Worm (Caenorhabditis elegans): ENCODE results near the gene scl-2.

- TF ChIP-seq tab-1 (GFP tag; IDR thresholded peaks at IDR 0.05) (no peak), ztf-29 (GFP tag; IDR thresholded peaks at IDR 0.05) (no peak), ref-1 (GFP tag; conservative IDR thresholded peaks at IDR 0.05) (no peak), flt-1 (GFP tag; IDR thresholded peaks at IDR 0.05) (no peak), cog-1 (tag; optimal IDR thresholded peaks at IDR 0.05) (no peak)
These were observed 18.2 kb downstream of the scl-2 start for ce11 chrIV:13075625-13076252.
